Fruit fly (Drosophila melanogaster): ENCODE results near the gene Rga.

- TF ChIP-seq D (optimal IDR thresholded peaks at IDR 0.05): no peak
- no peak for TF ChIP-seq D (GFP tag; optimal IDR thresholded peaks at IDR 0.05)
- no peak for TF ChIP-seq Hr39 (optimal IDR thresholded peaks at IDR 0.05)
- no peak for TF ChIP-seq toy (GFP tag; IDR thresholded peaks at IDR 0.05)
- no peak for TF ChIP-seq CG8388 (GFP tag; optimal IDR thresholded peaks at IDR 0.05)
- no peak for TF ChIP-seq CG17385 (GFP tag; optimal IDR thresholded peaks at IDR 0.05)
- TF ChIP-seq lola (GFP tag; optimal IDR thresholded peaks at IDR 0.05): no peak
- no peak for TF ChIP-seq E2f2 (GFP tag; IDR thresholded peaks at IDR 0.05)
- no peak for TF ChIP-seq tx (GFP tag; optimal IDR thresholded peaks at IDR 0.05)
- TF ChIP-seq Pdp1 (GFP tag; optimal IDR thresholded peaks at IDR 0.05): no peak
- no peak for TF ChIP-seq stwl (tag; optimal IDR thresholded peaks at IDR 0.05)
- TF ChIP-seq Stat92E (GFP tag; optimal IDR thresholded peaks at IDR 0.05): no peak
Observed at dm6 chr3R:5611167-5611566, 1.7 kb downstream of the Rga start.

Data from whole organism, embryonic.